Fruit fly (Drosophila melanogaster) whole organism, prepupa: ENCODE results near the gene CG31998.

Experiments used
- CG11902 ChIP-seq: fragments of 200-800 bp; sonication (Bioruptor generic); optimal IDR thresholded peaks from 3 replicates; lab custom pipeline; 2016; ENCODE audit warnings: missing biosample characterization, missing genetic modification characterization
- CG16779 ChIP-seq: fragments of 200-800 bp; sonication (Bioruptor generic); optimal IDR thresholded peaks from 3 replicates; lab custom pipeline; 2017; ENCODE audit warnings: missing biosample characterization, mild to moderate bottlenecking, missing genetic modification characterization
- Eip75B ChIP-seq: fragments of 200-800 bp; sonication (Bioruptor generic); optimal IDR thresholded peaks from 3 replicates; lab custom pipeline; 2016; ENCODE audit warnings: missing biosample characterization, missing genetic modification characterization
- Smox ChIP-seq: fragments of 200-800 bp; sonication (Bioruptor generic); optimal IDR thresholded peaks from 3 replicates; lab custom pipeline; 2016; ENCODE audit warnings: missing biosample characterization, missing genetic modification characterization

- no peak for TF ChIP-seq Smox (GFP tag; lab: Kevin White, UChicago)
- TF ChIP-seq CG16779 (tag; lab: Kevin White, UChicago), result no peak
- TF ChIP-seq Eip75B (GFP tag; lab: Kevin White, UChicago), result no peak
- TF ChIP-seq CG11902 (GFP tag; lab: Kevin White, UChicago), result no peak
Measured at dm6 chr4:227648-228047, 21.9 kb upstream of the CG31998 start, which contains the start of the genes CG31999 and yellow-h.
